Worm (Caenorhabditis elegans) whole organism, midembryonic: ENCODE results near the gene F46B6.9.

Experiments used
- T22C8.4 ChIP-seq: fragments of 200-800 bp; sonication (Bioruptor generic); IDR thresholded peaks from 2 replicates; pipeline ENCODE4 v1.3.6; 2022; ENCODE audit warnings: missing genetic modification characterization, missing compliant biosample characterization
- cog-1 ChIP-seq: sonication (generic microtip); optimal IDR thresholded peaks from 2 replicates; lab custom pipeline; 2016; ENCODE audit warnings: missing genetic modification characterization, missing compliant biosample characterization
- flt-1 ChIP-seq: fragments of 200-800 bp; sonication (Bioruptor generic); IDR thresholded peaks from 2 replicates; pipeline ENCODE4 v1.3.6; 2022; ENCODE audit warnings: missing genetic modification characterization, missing compliant biosample characterization
- klf-2 ChIP-seq: fragments of 200-800 bp; sonication (Bioruptor generic); conservative IDR thresholded peaks from 2 replicates; pipeline ENCODE4 v1.3.6; 2022; ENCODE audit warnings: missing genetic modification reagents, missing genetic modification characterization, missing compliant biosample characterization
- med-1 ChIP-seq: sonication (generic microtip); optimal IDR thresholded peaks from 2 replicates; lab custom pipeline; 2017; ENCODE audit warnings: missing genetic modification characterization, mild to moderate bottlenecking, missing compliant biosample characterization, antibody characterized with exemption, missing genetic modification reagents; ENCODE audit not compliant: insufficient read depth
- ref-1 ChIP-seq: fragments of 200-800 bp; sonication (Bioruptor generic); conservative IDR thresholded peaks from 2 replicates; pipeline ENCODE4 v1.3.6; 2022; ENCODE audit warnings: missing genetic modification reagents, missing genetic modification characterization, missing compliant biosample characterization
- tab-1 ChIP-seq: fragments of 200-800 bp; sonication (Bioruptor generic); IDR thresholded peaks from 2 replicates; pipeline ENCODE4 v1.3.6; 2022; ENCODE audit warnings: missing genetic modification characterization, missing compliant biosample characterization
- ztf-23 ChIP-seq: fragments of 200-800 bp; sonication (Bioruptor generic); IDR thresholded peaks from 2 replicates; pipeline ENCODE4 v1.3.6; 2022; ENCODE audit warnings: missing genetic modification reagents, missing genetic modification characterization, missing compliant biosample characterization
- ztf-29 ChIP-seq: fragments of 200-800 bp; sonication (Bioruptor generic); IDR thresholded peaks from 2 replicates; pipeline ENCODE4 v1.3.6; 2022; ENCODE audit warnings: missing genetic modification reagents, missing genetic modification characterization, missing compliant biosample characterization

Gene F46B6.9

ce11 chrV:9767941-9768340 is 28.7 kb upstream of the F46B6.9 start:
- TF ChIP-seq T22C8.4 (GFP tag; lab: Robert Waterston, UW): no peak
- TF ChIP-seq med-1 (GFP tag; lab: Kevin White, UChicago): no peak
- TF ChIP-seq klf-2 (GFP tag; lab: Robert Waterston, UW): no peak
- no peak for TF ChIP-seq ztf-23
- TF ChIP-seq ztf-29 (GFP tag; lab: Robert Waterston, UW): no peak
- TF ChIP-seq cog-1: no peak
- TF ChIP-seq flt-1: no peak
- no peak for TF ChIP-seq ref-1 (GFP tag; lab: Robert Waterston, UW)
- no peak for TF ChIP-seq tab-1 (GFP tag; lab: Robert Waterston, UW)

DNA sequence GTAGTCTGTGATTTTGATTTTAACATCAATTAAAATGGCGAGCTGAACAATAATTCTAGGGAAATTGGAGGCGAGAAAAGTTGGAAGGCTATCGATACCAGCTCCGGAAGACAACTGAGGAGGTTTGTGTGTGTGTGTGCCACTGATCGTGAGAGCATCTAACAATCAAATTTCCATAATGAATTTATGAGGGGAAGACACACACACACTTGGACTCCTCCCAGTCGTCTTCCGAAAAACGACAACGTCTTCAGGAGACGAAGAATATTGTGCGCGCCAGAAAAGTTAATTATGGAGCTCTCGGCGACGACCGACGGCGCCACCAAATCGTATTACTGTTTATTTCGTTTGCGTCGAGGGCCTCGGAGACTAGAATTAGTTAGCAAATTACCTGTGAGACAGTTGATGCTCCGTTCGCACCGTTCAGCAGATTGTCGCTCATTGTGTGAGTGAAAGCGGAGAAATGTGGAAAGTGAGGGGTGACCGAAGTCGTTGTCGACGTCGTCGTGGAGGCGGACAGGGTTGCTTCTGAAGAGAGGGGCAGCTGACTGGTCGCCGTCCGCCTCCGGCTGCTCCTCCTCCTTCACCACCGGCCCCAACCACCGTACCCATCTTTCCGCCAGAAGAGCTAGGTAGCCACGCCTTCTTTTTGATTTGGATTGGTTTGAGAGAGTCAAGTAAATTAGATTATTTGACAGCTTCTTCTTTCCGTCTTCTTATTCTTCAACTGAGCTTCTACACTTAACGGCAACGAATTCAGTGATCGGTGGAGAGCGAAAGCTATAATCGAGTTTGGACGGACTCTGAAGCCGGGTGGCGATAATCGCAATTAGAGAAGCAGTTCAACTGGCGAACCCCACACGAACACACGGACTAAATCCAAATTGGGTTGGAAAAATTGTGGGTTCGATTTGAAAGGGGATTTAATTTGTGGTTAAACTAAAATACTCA is 27.6 kb upstream of the F46B6.9 start, which contains the start of gene unc-42:
Gene unc-42, minus strand, starts transcription at position 564 of the 951 bp plus-strand sequence.
- TF ChIP-seq ref-1 (GFP tag; lab: Robert Waterston, UW) (no peak), flt-1 (0 out of 2 replicates have a peak, but pooled peaks have one; percentile 27)

ce11 chrV:9771311-9771710 is 25.4 kb upstream of the F46B6.9 start:
- TF ChIP-seq tab-1 (GFP tag; lab: Robert Waterston, UW) (no peak), ztf-29 (GFP tag; lab: Robert Waterston, UW) (no peak), med-1 (GFP tag; lab: Kevin White, UChicago) (no peak)

ce11 chrV:9771970-9772369 is 24.7 kb upstream of the F46B6.9 start, which contains the start of gene F46B6.2:
F46B6.2 (plus strand) TSS chrV:9772285.
- TF ChIP-seq ztf-29 (GFP tag; lab: Robert Waterston, UW) (no peak), tab-1 (GFP tag; lab: Robert Waterston, UW) (no peak)

- no peak for TF ChIP-seq T22C8.4 (GFP tag; lab: Robert Waterston, UW)
- TF ChIP-seq flt-1: no peak
- TF ChIP-seq med-1 (GFP tag; lab: Kevin White, UChicago): no peak
- no peak for TF ChIP-seq ztf-29 (GFP tag; lab: Robert Waterston, UW)
- no peak for TF ChIP-seq ztf-23
- TF ChIP-seq cog-1: no peak
- no peak for TF ChIP-seq tab-1 (GFP tag; lab: Robert Waterston, UW)
- no peak for TF ChIP-seq klf-2 (GFP tag; lab: Robert Waterston, UW)
- no peak for TF ChIP-seq ref-1 (GFP tag; lab: Robert Waterston, UW)
These were observed 20.9 kb upstream of the F46B6.9 start, which contains the start of gene F46B6.12 for ce11 chrV:9775734-9776133. F46B6.12 (minus strand) TSS chrV:9775834.

DNA sequence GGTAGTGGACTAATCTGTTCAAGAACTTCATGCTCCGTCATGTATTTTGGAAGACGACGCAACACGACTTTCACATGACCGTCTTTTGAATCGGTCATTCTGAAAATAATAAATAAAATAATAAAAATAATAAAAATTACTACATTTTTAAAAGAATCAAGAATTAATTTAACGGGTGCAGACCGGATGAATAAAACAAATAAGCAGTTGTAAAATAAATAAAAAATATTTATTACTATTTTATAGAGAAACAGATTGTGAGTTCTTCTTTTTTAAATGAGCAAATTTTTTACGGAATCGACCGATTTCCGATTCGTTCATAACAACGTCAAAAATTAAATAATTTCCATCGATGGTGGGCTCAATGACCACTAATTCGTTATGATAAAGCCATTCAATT is 19.0 kb upstream of the F46B6.9 start, which contains the start of gene smg-4:
Gene smg-4, minus strand, starts transcription at position 101 of the 400 bp plus-strand sequence.
- TF ChIP-seq klf-2 (GFP tag; lab: Robert Waterston, UW) (no peak), tab-1 (GFP tag; lab: Robert Waterston, UW) (no peak), ztf-23 (no peak), flt-1 (no peak)

DNA sequence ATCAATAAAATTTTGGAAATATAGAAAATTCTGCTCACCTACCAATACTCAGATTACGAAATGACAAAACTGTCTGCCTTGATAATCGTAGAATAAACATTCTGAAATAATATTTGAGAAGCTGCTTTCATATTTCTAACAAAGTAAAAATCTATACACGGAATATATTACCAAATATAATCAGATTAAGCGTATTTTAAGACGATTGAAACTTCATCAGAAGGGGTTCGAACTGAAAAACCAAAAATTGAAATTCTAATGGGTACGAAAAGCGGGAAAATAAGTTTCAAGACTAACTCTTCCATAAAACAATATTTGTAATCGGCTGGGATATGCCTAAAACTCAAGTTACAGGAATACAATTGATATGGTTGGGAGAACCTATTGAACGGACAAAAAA is 17.2 kb upstream of the F46B6.9 start, which contains the start of gene F46B6.4:
Gene F46B6.4, minus strand, starts transcription at position 101 of the 400 bp plus-strand sequence.
- no peak for TF ChIP-seq tab-1 (GFP tag; lab: Robert Waterston, UW)

DNA sequence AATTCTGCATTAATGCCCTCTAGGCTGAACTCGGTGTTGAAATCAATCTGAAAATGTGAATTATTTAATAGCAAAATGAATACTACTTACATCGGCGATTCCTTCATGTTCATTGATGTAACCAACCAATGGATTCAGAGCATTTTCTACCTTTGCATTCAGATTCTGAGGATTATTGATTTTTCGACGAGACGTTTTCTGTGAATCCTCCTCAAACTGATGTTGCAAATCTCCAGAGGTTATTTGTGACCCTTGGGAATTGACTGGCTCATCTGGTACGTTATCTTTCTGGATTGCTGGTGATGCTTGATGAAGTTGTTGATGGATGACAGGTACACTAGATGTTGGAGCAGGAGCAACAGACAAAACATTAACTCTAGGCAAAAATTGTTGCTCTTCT is 14.6 kb upstream of the F46B6.9 start:
- no peak for TF ChIP-seq ref-1 (GFP tag; lab: Robert Waterston, UW)
- peak; percentile 30; the same call in 1 of the 2 replicates for TF ChIP-seq T22C8.4 (GFP tag; lab: Robert Waterston, UW)
- no peak for TF ChIP-seq flt-1
- no peak for TF ChIP-seq tab-1 (GFP tag; lab: Robert Waterston, UW)

ce11 chrV:9782969-9783368 is 13.7 kb upstream of the F46B6.9 start, which contains the start of gene F46B6.5:
F46B6.5 (minus strand) TSS chrV:9783069.
- TF ChIP-seq ref-1 (GFP tag; lab: Robert Waterston, UW): no peak
- TF ChIP-seq cog-1: no peak
- TF ChIP-seq tab-1 (GFP tag; lab: Robert Waterston, UW): no peak
- no peak for TF ChIP-seq flt-1
- no peak for TF ChIP-seq ztf-23
- TF ChIP-seq ztf-29 (GFP tag; lab: Robert Waterston, UW): no peak
- no peak for TF ChIP-seq klf-2 (GFP tag; lab: Robert Waterston, UW)
- TF ChIP-seq T22C8.4 (GFP tag; lab: Robert Waterston, UW): no peak
- TF ChIP-seq med-1 (GFP tag; lab: Kevin White, UChicago): no peak

DNA sequence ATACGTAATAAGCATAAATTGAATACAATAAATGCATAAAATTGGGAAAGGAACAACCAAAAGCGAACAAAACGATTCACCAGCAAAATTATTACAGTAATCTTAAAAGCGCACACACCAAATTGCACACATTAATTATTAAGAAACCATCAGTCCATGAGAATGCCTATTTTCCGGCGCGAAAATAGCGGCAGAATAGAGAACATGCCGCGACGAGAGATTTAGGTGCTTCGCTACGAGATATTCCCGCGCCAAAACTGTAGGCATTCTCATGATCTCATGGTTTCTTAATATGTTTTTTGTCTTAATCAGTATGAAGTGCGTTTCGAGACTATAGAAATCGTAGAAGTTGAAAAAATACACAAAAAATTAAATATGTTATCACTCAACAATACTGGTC is 12.4 kb upstream of the F46B6.9 start:
- TF ChIP-seq T22C8.4 (GFP tag; lab: Robert Waterston, UW): no peak
- TF ChIP-seq ztf-29 (GFP tag; lab: Robert Waterston, UW): no peak
- TF ChIP-seq cog-1: no peak
- no peak for TF ChIP-seq flt-1
- no peak for TF ChIP-seq ztf-23
- TF ChIP-seq med-1 (GFP tag; lab: Kevin White, UChicago): no peak
- no peak for TF ChIP-seq klf-2 (GFP tag; lab: Robert Waterston, UW)
- no peak for TF ChIP-seq ref-1 (GFP tag; lab: Robert Waterston, UW)
- TF ChIP-seq tab-1 (GFP tag; lab: Robert Waterston, UW): no peak
